Fruit fly (Drosophila melanogaster) Kc167 (cell line): ENCODE results near the gene sturkopf.

Experiments used
- Myc ChIP-seq: fragments of >200 bp; optimal IDR thresholded peaks from 2 replicates; lab custom pipeline; 2017; ENCODE audit warnings: missing external identifiers
- Sin3A ChIP-seq: fragments of >200 bp; optimal IDR thresholded peaks from 2 replicates; lab custom pipeline; 2018; ENCODE audit warnings: missing external identifiers
- h ChIP-seq: fragments of >200 bp; optimal IDR thresholded peaks from 3 replicates; lab custom pipeline; 2018; ENCODE audit warnings: missing external identifiers
- insv ChIP-seq: fragments of >200 bp; optimal IDR thresholded peaks from 3 replicates; lab custom pipeline; 2018; ENCODE audit warnings: missing external identifiers
- psq ChIP-seq: fragments of >200 bp; optimal IDR thresholded peaks from 2 replicates; lab custom pipeline; 2017; ENCODE audit warnings: missing external identifiers
- ttk ChIP-seq: sonication (Bioruptor generic); optimal IDR thresholded peaks from 2 replicates; lab custom pipeline; 2017; ENCODE audit warnings: missing external identifiers

sturkopf gene

DNA sequence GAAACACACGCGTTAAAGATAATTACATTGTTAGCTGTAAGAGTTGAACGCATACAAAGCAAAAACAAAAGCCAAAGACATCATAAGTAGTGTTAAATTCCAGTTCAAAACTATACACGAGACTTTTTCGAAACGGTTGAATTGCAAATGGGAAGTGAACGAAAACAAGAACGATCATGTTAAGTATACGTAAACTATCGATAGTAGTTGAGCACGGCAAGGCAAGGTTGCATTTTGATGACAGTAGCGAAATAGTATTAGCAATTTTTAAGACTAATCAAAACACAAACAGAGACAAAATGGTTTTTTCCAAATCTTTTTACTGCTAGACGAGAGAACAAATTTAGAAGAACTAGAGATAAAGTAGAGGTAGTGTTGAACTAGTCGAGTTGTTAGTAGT, 18.3 kb downstream of the sturkopf start:
- TF ChIP-seq psq (lab: Kevin White, UChicago) (no peak), ttk (lab: Kevin White, UChicago) (no peak), Myc (lab: Kevin White, UChicago) (no peak), Sin3A (lab: Kevin White, UChicago) (no peak), h (lab: Kevin White, UChicago) (no peak), insv (lab: Kevin White, UChicago) (no peak)

DNA sequence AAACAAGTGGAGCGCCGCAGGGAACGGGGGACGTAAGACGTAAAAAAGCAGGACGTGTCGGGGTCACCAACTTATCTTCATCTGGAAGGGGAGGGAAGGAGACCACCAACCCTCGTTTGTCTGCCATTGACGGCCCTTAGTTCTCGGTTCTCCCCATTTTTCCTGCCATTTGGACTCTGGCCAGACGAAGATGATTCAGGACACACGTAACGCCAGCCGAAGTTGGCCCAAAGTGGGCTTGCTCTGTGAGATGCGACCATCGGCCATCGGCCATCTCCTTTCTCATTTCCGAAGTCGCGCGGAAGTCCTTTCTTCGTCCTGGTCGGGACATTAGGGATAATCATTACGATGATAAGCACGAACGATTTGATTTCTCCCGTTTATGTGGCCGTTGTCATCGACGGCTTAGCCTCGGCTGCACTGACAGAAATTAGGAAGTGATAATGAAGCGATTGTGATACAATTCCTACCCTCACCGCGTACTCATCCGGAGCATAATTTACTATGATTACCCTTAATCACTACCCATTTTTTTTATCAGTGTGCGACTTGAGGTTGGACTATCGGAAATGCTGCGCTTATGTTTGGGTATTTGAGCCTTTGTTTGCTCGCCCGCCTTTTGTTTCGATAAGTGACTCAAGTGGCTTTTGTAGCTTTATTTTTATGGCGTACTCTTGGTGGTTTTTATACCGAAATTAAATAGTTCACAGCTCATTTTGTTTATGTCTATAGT, 32.1 kb downstream of the sturkopf start:
- TF ChIP-seq ttk (lab: Kevin White, UChicago) (no peak), psq (lab: Kevin White, UChicago) (no peak), insv (lab: Kevin White, UChicago) (no peak), Myc (lab: Kevin White, UChicago) (no peak), Sin3A (lab: Kevin White, UChicago) (no peak), h (lab: Kevin White, UChicago) (no peak)

DNA sequence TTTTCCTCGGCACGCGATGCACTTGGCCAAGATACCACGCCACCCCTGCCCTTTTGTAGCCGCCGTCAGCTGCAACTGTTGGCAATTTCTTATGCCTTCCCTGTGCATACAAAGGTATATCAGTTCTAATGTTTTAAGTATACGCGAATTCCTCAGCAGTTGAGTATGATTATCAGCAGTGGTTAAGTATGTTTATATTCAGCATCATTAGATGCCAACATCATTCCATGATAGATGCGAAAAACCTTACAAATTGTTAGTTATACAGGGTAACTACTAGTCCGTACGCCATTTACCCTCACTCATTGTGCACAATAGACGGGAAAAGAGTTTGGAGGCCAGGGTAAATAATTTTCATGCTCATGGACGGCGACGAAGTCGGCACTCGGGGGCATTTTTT, 33.5 kb downstream of the sturkopf start:
- TF ChIP-seq Myc (lab: Kevin White, UChicago) (no peak), Sin3A (lab: Kevin White, UChicago) (no peak), insv (lab: Kevin White, UChicago) (no peak), h (lab: Kevin White, UChicago) (no peak), ttk (lab: Kevin White, UChicago) (no peak), psq (lab: Kevin White, UChicago) (no peak)

DNA sequence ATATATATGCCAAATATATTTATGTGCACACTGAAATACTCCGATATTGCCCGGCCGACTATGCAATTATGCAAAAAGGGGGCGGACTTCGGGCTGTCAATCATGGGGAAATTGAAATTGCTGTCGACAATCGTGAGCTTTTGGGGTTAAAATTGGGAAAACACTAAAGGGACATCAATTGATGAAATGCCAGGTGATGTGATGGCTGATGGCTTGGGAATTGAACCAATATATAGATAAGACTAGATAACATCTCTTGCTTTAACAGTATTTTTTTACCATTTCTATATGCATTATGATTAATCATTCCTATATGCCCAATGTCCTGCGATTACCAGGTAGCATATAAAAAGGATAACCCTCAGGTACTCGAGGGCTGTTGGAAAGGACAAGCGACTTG, 35.2 kb downstream of the sturkopf start:
- TF ChIP-seq psq (lab: Kevin White, UChicago) (no peak), Myc (lab: Kevin White, UChicago) (no peak), insv (lab: Kevin White, UChicago) (no peak), Sin3A (lab: Kevin White, UChicago) (no peak), ttk (lab: Kevin White, UChicago) (no peak), h (lab: Kevin White, UChicago) (no peak)

DNA sequence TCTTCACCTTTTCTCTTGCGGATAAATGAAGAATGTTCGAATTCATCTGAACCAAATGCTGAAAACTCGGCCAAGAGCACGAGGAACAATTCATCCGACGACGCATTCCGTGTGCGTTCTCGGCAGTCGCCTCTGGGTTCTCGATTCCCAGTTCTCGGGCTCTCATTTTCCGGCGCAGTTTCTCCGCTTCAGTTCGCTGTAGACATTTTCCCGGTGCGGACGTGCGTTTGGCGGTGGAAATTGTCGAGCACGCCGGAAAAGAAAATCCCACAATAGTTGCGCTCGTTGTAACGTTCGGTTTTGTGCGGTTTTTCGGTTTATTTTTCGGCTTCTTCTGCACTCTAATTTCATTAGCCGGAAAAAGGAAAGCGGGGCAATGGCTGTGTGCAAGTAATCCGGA, 37.4 kb downstream of the sturkopf start, which contains the start of gene CG32333:
Gene CG32333, plus strand, starts transcription at position 190 of the 400 bp plus-strand sequence.
- TF ChIP-seq psq (lab: Kevin White, UChicago) (no peak), insv (lab: Kevin White, UChicago) (no peak), ttk (lab: Kevin White, UChicago) (no peak), Sin3A (lab: Kevin White, UChicago) (no peak), h (lab: Kevin White, UChicago) (no peak), Myc (lab: Kevin White, UChicago) (no peak)

DNA sequence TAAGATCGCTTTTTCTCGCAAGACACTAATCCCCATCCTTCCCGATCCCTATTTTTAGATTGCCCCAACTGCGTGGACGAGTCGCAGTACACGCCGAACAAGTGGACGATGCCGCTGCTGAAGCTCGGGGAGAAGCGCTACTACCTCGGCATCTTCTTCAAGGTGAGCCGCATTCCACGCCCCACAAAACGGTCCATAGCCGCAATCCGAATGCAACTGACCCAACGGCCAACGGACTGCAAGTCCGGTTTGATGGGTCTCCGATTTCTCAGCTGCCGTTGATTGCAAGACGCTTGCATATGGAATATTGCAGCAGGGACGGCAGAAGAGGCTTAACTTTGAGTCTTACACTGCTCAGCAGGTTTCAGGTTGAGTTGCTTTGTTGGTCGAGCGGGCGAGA, 44.2 kb downstream of the sturkopf start:
- TF ChIP-seq h (lab: Kevin White, UChicago) (no peak), Sin3A (lab: Kevin White, UChicago) (no peak), psq (lab: Kevin White, UChicago) (no peak), Myc (lab: Kevin White, UChicago) (no peak)

DNA sequence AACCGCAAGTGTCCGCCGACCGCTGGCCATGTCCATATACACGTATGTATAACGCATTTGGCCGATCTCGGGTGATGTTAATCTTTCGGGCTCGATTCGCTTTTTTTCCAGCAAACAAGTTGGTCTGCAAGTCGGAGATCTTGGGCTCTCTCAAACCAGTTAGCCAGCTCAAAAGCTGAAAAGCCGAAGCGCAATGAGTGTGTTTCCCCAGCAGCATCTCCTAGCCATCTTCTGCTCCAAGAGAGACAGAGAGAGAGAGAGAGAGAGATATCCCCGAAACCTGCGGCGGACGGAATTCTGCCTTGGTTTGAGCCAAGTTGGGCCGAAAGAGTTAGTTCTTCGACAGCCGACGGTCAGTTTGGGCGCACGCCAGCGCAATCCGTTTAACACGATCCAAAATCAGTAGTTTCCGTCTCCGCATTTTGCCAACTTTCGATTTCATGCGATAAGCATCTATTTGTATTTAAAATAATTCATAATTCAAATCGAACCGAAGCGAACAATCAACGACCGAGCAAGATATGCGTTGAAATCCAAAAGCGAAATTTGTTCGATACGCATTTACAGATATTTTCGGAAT, 47.7 kb downstream of the sturkopf start:
- no peak for TF ChIP-seq psq (lab: Kevin White, UChicago)
- no peak for TF ChIP-seq ttk (lab: Kevin White, UChicago)
- no peak for TF ChIP-seq Myc (lab: Kevin White, UChicago)
- TF ChIP-seq Sin3A (lab: Kevin White, UChicago): no peak
- TF ChIP-seq insv (lab: Kevin White, UChicago): no peak
- TF ChIP-seq h (lab: Kevin White, UChicago): no peak

DNA sequence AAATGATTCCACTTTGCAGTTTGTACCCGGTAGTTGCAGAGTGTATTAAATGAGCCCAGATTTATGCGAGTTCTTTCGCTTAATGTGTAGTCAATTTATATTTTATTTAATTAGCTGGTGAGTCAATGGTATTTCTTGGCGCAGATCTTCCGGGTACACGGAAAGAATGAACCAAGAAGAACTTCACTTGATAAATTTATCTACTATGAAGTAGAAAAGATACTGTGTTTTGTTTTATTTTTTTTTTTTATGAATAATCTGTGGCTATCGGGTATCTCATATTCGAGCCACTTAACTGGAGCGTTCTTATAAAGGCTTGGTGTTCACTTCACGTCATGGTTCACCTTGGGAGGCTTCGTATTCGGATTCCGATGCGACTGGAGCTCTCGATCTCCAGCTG, 48.2 kb downstream of the sturkopf start:
- no peak for TF ChIP-seq ttk (lab: Kevin White, UChicago)
- TF ChIP-seq insv (lab: Kevin White, UChicago): no peak
- TF ChIP-seq Sin3A (lab: Kevin White, UChicago): no peak
- no peak for TF ChIP-seq h (lab: Kevin White, UChicago)
- no peak for TF ChIP-seq psq (lab: Kevin White, UChicago)
- TF ChIP-seq Myc (lab: Kevin White, UChicago): no peak
